Worm (Caenorhabditis elegans) whole organism, L3 larva: ENCODE measurements around the gene fbxc-27.
"Not testable (repeated sequence)": the region's sequence is repeated elsewhere in the genome, so short reads cannot be mapped to it uniquely, and the experiment has no call there.

Experiments
- R02D3.7 ChIP-seq: fragments of 150-350 bp; optimal IDR thresholded peaks from 2 replicates; lab custom pipeline; 2014; ENCODE audit warnings: missing biosample characterization, missing genetic modification characterization
- aly-2 ChIP-seq: fragments of 150-350 bp; optimal IDR thresholded peaks from 2 replicates; lab custom pipeline; 2014; ENCODE audit warnings: missing biosample characterization, missing genetic modification characterization
- ceh-16 ChIP-seq: sonication (generic microtip); optimal IDR thresholded peaks from 2 replicates; lab custom pipeline; 2017; ENCODE audit warnings: missing biosample characterization, missing genetic modification characterization
- ceh-28 ChIP-seq: fragments of 150-350 bp; optimal IDR thresholded peaks from 2 replicates; lab custom pipeline; 2014; ENCODE audit warnings: missing biosample characterization, missing genetic modification reagents, missing genetic modification characterization
- ceh-82 ChIP-seq: fragments of 150-350 bp; optimal IDR thresholded peaks from 2 replicates; lab custom pipeline; 2014; ENCODE audit warnings: missing biosample characterization, missing genetic modification characterization
- ceh-9 ChIP-seq: sonication (generic microtip); optimal IDR thresholded peaks from 2 replicates; lab custom pipeline; 2018; ENCODE audit warnings: missing biosample characterization, missing genetic modification characterization
- daf-12 ChIP-seq: fragments of 150-350 bp; optimal IDR thresholded peaks from 2 replicates; lab custom pipeline; 2014; ENCODE audit warnings: missing biosample characterization, missing genetic modification reagents, missing genetic modification characterization
- egl-27 ChIP-seq: sonication (generic microtip); optimal IDR thresholded peaks from 4 replicates; lab custom pipeline; 2017; ENCODE audit warnings: missing biosample characterization, missing genetic modification reagents, missing genetic modification characterization
- egl-5 ChIP-seq: fragments of 150-350 bp; optimal IDR thresholded peaks from 2 replicates; lab custom pipeline; 2017; ENCODE audit warnings: missing biosample characterization, missing genetic modification reagents, missing genetic modification characterization, inconsistent platforms
- elt-2 ChIP-seq: sonication (generic microtip); optimal IDR thresholded peaks from 2 replicates; lab custom pipeline; 2016; ENCODE audit warnings: missing genetic modification reagents, mild to moderate bottlenecking, missing genetic modification characterization, missing compliant biosample characterization
- eor-1 ChIP-seq, 2 experiments: fragments of 150-350 bp; optimal IDR thresholded peaks; 2 replicates each; lab custom pipeline; 2014 to 2018; ENCODE audit warnings: missing biosample characterization in 2 of 2, missing genetic modification characterization in 2 of 2
- fkh-10 ChIP-seq: sonication (generic microtip); optimal IDR thresholded peaks from 2 replicates; lab custom pipeline; 2017; ENCODE audit warnings: missing biosample characterization, missing genetic modification reagents, missing genetic modification characterization
- fkh-2 ChIP-seq: fragments of 150-350 bp; optimal IDR thresholded peaks from 2 replicates; lab custom pipeline; 2014; ENCODE audit warnings: missing biosample characterization, missing genetic modification reagents, missing genetic modification characterization
- fos-1 ChIP-seq: fragments of 150-350 bp; optimal IDR thresholded peaks from 2 replicates; lab custom pipeline; 2014; ENCODE audit warnings: missing biosample characterization, missing genetic modification characterization
- mdl-1 ChIP-seq: fragments of 150-350 bp; optimal IDR thresholded peaks from 2 replicates; lab custom pipeline; 2014; ENCODE audit warnings: missing biosample characterization, missing genetic modification characterization
- nfya-1 ChIP-seq: sonication (generic microtip); optimal IDR thresholded peaks from 2 replicates; lab custom pipeline; 2017; ENCODE audit warnings: missing genetic modification characterization, mild to moderate bottlenecking, missing compliant biosample characterization, antibody characterized with exemption, moderate library complexity; ENCODE audit not compliant: insufficient read depth
- nhr-11 ChIP-seq: fragments of 150-350 bp; optimal IDR thresholded peaks from 2 replicates; lab custom pipeline; 2014; ENCODE audit warnings: missing biosample characterization, missing genetic modification characterization
- nhr-12 ChIP-seq: fragments of 150-350 bp; optimal IDR thresholded peaks from 2 replicates; lab custom pipeline; 2014; ENCODE audit warnings: missing biosample characterization, missing genetic modification characterization
- nhr-23 ChIP-seq: fragments of 150-350 bp; optimal IDR thresholded peaks from 2 replicates; lab custom pipeline; 2014; ENCODE audit warnings: missing biosample characterization, missing genetic modification reagents, missing genetic modification characterization
- nhr-25 ChIP-seq: sonication (generic microtip); optimal IDR thresholded peaks from 2 replicates; lab custom pipeline; 2017; ENCODE audit warnings: missing biosample characterization, missing genetic modification characterization
- nhr-67 ChIP-seq: fragments of 150-350 bp; optimal IDR thresholded peaks from 2 replicates; lab custom pipeline; 2014; ENCODE audit warnings: missing biosample characterization, missing genetic modification characterization
- nhr-76 ChIP-seq: fragments of 150-350 bp; sonication (generic microtip); optimal IDR thresholded peaks from 5 replicates; lab custom pipeline; 2014; ENCODE audit warnings: missing biosample characterization, missing genetic modification characterization
- nhr-77 ChIP-seq: fragments of 150-350 bp; optimal IDR thresholded peaks from 2 replicates; lab custom pipeline; 2014; ENCODE audit warnings: missing biosample characterization, missing genetic modification characterization
- pqm-1 ChIP-seq: fragments of 150-350 bp; optimal IDR thresholded peaks from 2 replicates; lab custom pipeline; 2017; ENCODE audit warnings: missing biosample characterization, missing genetic modification characterization, inconsistent platforms
- sea-2 ChIP-seq: fragments of 150-350 bp; sonication (generic microtip); optimal IDR thresholded peaks from 4 replicates; lab custom pipeline; 2014; ENCODE audit warnings: missing biosample characterization, missing genetic modification reagents, missing genetic modification characterization
- skn-1 ChIP-seq: fragments of 150-350 bp; optimal IDR thresholded peaks from 2 replicates; lab custom pipeline; 2014; ENCODE audit warnings: missing biosample characterization, missing genetic modification characterization
- tbx-2 ChIP-seq: sonication (generic microtip); optimal IDR thresholded peaks from 2 replicates; lab custom pipeline; 2016; ENCODE audit warnings: mild to moderate bottlenecking, missing genetic modification characterization, missing compliant biosample characterization
- unc-39 ChIP-seq: sonication (generic microtip); optimal IDR thresholded peaks from 4 replicates; lab custom pipeline; 2017; ENCODE audit warnings: missing biosample characterization, missing genetic modification characterization
- unc-62 ChIP-seq: fragments of 150-350 bp; sonication (generic microtip); optimal IDR thresholded peaks from 4 replicates; lab custom pipeline; 2014; ENCODE audit warnings: missing biosample characterization, missing genetic modification reagents, missing genetic modification characterization
- zag-1 ChIP-seq: fragments of 150-350 bp; optimal IDR thresholded peaks from 2 replicates; lab custom pipeline; 2014; ENCODE audit warnings: missing biosample characterization, missing genetic modification characterization
- ztf-11 ChIP-seq: fragments of 150-350 bp; optimal IDR thresholded peaks from 2 replicates; lab custom pipeline; 2014; ENCODE audit warnings: missing biosample characterization, missing genetic modification characterization

fbxc-27 gene

DNA sequence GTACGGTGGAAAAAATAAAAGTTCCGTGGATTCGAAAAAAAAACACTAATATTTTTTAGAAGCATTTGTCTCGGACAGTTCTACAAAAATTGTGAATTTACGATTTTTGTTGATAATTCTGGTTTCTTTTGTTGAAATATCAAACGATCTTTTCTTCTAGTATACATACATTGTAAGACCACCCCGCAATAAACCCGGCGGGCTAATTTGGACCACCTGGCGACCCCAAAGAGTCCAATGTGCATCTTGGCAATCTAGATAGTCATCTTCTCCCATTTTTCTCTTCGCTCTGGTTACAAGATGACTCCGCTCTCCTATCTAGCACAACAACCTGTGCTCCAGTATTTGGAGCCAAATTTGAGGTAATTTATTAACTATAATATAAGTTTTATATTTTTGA, 6.2 kb downstream of the fbxc-27 start, which contains the start of gene fbxc-29:
fbxc-29 (plus strand) TSS at position 301 of the 400 bp plus-strand sequence.
- TF ChIP-seq ceh-9 (tag; lab: Kevin White, UChicago) (no peak), aly-2 (tag; lab: Kevin White, UChicago) (no peak)
- TF ChIP-seq, all 47 proteins: peak for 0

DNA sequence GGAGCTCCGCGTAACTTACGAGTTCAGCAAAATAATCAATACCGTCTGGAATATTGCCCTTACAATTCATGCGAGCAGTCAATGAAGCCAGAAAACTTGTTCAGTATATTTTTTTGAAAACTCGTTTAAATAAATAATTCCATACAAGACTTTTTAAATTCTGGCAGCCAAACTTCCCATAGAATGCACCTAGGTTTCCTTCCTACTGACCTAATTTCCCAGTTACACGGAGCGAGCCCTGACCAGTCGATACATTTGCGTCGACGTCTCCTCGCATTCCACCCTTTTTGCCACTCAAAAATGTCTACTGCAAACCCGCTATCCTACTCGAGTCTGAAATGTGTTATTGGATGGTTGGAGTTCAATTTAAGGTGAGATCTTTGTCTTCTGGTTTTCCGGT, 7.8 kb downstream of the fbxc-27 start, which contains the start of gene fbxc-30:
fbxc-30 (plus strand) TSS at position 301 of the 400 bp plus-strand sequence.
- TF ChIP-seq ceh-16 (tag; lab: Kevin White, UChicago) (no peak), ceh-82 (tag; lab: Kevin White, UChicago) (no peak), fkh-2 (tag; lab: Kevin White, UChicago) (no peak), R02D3.7 (no peak), zag-1 (tag; lab: Kevin White, UChicago) (no peak), eor-1 (tag; optimal IDR thresholded peaks at IDR 0.05; lab: Kevin White, UChicago) (no peak), tbx-2 (tag; lab: Kevin White, UChicago) (no peak), pqm-1 (tag; lab: Kevin White, UChicago) (no peak), unc-39 (no peak), nhr-11 (tag; lab: Kevin White, UChicago) (no peak)

DNA sequence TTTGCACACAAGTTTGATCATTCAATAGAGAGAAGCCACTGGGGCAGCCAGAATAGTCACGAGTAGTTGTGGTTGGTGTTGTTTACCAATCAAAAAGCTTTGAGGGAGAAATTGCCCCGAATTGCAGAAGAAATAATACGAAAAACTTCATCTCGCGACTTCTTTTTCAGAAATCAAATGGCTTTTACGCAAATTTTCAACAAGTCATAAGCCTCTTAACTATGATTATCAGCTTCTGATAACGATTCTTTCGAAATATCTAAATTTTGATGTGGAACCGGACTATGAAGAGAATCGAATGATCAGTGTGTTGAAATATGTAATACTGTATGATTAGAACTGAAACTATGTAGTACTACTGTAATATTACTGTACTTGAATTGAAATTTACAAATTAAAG, 10.8 kb downstream of the fbxc-27 start:
- peak; percentile 52 for TF ChIP-seq elt-2 (tag; lab: Kevin White, UChicago)
- TF ChIP-seq skn-1 (tag; lab: Kevin White, UChicago) = no peak

DNA sequence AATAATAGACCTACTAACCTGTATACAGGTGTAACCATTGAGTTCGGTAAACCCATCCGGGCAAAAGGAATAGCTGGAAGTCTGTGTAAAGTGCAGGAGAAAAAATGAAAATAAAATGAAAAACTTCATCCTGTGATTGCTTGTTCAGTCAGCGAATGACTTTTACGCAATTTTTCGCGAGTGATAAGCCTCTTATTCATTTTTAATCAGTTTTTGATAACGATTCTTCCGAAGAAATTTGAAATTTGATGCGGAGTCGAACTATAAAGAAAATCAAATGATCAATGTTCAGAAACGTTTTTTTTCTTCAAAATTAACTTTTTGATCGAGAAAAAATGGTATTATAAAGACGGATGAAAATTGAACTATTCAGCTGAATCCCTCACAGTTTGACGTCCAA, 13.2 kb downstream of the fbxc-27 start:
- no peak for TF ChIP-seq sea-2
- TF ChIP-seq fkh-10 (GFP tag; lab: Kevin White, UChicago) = no peak
- no peak for TF ChIP-seq nhr-77
- peak; percentile 39 for TF ChIP-seq pqm-1 (tag; lab: Kevin White, UChicago)
- TF ChIP-seq elt-2 (tag; lab: Kevin White, UChicago) = peak; percentile 84

DNA sequence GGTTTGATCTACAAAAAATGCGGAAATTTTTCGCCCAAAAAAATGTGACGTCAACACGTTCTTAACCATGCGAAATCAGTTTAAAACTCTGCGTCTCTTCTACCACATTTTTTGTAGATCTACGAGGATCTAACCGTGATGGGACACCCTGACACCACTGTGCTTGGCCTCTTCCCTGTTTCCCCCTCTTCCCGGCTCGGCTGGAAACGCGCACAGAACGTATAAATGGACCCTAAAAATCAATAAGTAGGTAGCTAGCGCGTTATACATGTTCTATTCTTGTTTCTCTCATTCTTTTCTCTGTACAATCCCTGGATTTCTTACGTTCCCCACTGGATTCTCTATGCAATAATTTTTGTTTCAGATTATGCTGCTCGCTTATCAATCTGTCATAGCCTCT, 14.0 kb downstream of the fbxc-27 start, which contains the start of gene fbxc-28:
fbxc-28 (plus strand) TSS at position 301 of the 400 bp plus-strand sequence.
- TF ChIP-seq nhr-67 (tag; lab: Kevin White, UChicago) (no peak), unc-62 (no peak), nhr-76 (tag; lab: Kevin White, UChicago) (no peak), egl-5 (tag; lab: Kevin White, UChicago) (no peak), R02D3.7 (no peak), elt-2 (tag; lab: Kevin White, UChicago) (no peak), pqm-1 (tag; lab: Kevin White, UChicago) (no peak), ztf-11 (tag; lab: Kevin White, UChicago) (no peak), nhr-12 (tag; lab: Kevin White, UChicago) (no peak), fos-1 (tag; lab: Kevin White, UChicago) (no peak), egl-27 (no peak), nfya-1 (no peak), ceh-28 (tag; lab: Kevin White, UChicago) (no peak), daf-12 (tag; lab: Kevin White, UChicago) (no peak), eor-1 (tag; optimal IDR thresholded peaks at IDR 0.05; lab: Kevin White, UChicago) (no peak), sea-2 (no peak), nhr-23 (tag; lab: Kevin White, UChicago) (no peak)
- TF ChIP-seq, all 47 proteins: peak for 0

DNA sequence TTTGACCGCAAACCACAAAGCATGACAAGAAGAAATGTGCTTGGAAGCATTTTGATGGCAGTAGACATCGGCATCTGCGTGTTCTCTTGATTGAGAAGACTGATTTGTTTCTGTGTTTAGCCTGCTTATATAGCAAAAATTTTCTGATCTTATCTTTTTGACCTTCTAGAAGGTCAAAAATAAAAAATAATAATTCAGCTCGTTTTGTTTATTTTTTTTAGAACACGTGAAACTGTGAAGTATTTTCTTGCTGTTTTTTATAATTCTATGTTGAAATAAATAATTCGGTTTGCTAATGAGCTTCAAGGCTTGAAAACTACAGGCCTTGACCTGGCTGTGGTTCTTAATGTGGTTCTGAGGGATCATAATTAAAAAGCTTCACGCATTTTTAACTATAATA, 17.8 kb downstream of the fbxc-27 start, which contains the start of gene R07C3.13:
R07C3.13 (minus strand) TSS at position 101 of the 400 bp plus-strand sequence.
- TF ChIP-seq nhr-25 (tag; lab: Kevin White, UChicago) (no peak), aly-2 (tag; lab: Kevin White, UChicago) (no peak)
- TF ChIP-seq, all 47 proteins: peak for 0

DNA sequence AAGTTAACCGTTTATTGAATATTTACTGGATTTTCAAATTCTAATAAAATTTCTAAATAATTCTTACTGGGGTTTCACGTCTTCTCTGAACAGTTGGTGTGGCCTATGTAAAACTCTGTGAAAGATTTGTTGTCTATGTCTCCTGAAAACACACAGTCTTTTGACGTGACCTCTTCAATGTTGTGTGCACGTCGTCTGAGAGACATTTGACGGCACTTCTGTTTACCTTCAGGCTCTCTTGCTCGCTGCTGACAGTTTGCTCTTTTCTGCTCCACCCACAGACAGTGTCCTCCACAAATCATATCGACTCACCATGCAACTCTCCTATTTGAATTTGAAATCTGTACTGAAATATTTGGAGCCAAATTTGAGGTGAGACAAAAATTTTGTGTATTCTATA, 21.3 kb downstream of the fbxc-27 start, which contains the start of gene fbxc-34:
fbxc-34 (plus strand) TSS at position 301 of the 400 bp plus-strand sequence.
- TF ChIP-seq tbx-2, mdl-1, nhr-23 (tag; lab: Kevin White, UChicago): not testable (repeated sequence)
- TF ChIP-seq, all 47 proteins: peak for 0; not testable (repeated sequence) for 47
